Worm (Caenorhabditis elegans) whole organism, L2 larva: ENCODE measurements around the gene srh-222.

Experiments used
- C34F6.9 ChIP-seq: fragments of 150-350 bp; optimal IDR thresholded peaks from 2 replicates; lab custom pipeline; 2014; ENCODE audit warnings: missing biosample characterization, missing genetic modification characterization
- F13H6.1 ChIP-seq: sonication (generic microtip); optimal IDR thresholded peaks from 2 replicates; lab custom pipeline; 2016; ENCODE audit warnings: missing genetic modification characterization, missing compliant biosample characterization
- R02D3.7 ChIP-seq: fragments of 150-350 bp; optimal IDR thresholded peaks from 2 replicates; lab custom pipeline; 2014; ENCODE audit warnings: missing biosample characterization, missing genetic modification characterization
- Y55F3AM.14 ChIP-seq: fragments of 200-800 bp; sonication (Bioruptor generic); optimal IDR thresholded peaks from 2 replicates; lab custom pipeline; 2018; ENCODE audit warnings: mild to moderate bottlenecking, missing genetic modification characterization, missing compliant biosample characterization
- ZK546.5 ChIP-seq: sonication (generic microtip); optimal IDR thresholded peaks from 2 replicates; lab custom pipeline; 2017; ENCODE audit warnings: missing biosample characterization, missing genetic modification characterization
- alr-1 ChIP-seq: fragments of 150-350 bp; optimal IDR thresholded peaks from 2 replicates; lab custom pipeline; 2014; ENCODE audit warnings: missing biosample characterization, missing genetic modification characterization
- aly-2 ChIP-seq: fragments of 150-350 bp; optimal IDR thresholded peaks from 2 replicates; lab custom pipeline; 2014; ENCODE audit warnings: missing biosample characterization, missing genetic modification characterization
- ama-1 ChIP-seq: fragments of 150-350 bp; optimal IDR thresholded peaks from 2 replicates; lab custom pipeline; 2018; ENCODE audit warnings: inconsistent platforms
- blmp-1 ChIP-seq: sonication (generic microtip); optimal IDR thresholded peaks from 2 replicates; lab custom pipeline; 2017; ENCODE audit warnings: missing genetic modification characterization, mild to moderate bottlenecking, missing compliant biosample characterization, antibody characterized with exemption, moderate library complexity; ENCODE audit not compliant: insufficient read depth
- ceh-16 ChIP-seq: fragments of 150-350 bp; optimal IDR thresholded peaks from 2 replicates; lab custom pipeline; 2014; ENCODE audit warnings: missing biosample characterization, missing genetic modification characterization
- ceh-82 ChIP-seq: fragments of 150-350 bp; optimal IDR thresholded peaks from 2 replicates; lab custom pipeline; 2014; ENCODE audit warnings: missing biosample characterization, missing genetic modification characterization
- crh-2 ChIP-seq: sonication (generic microtip); optimal IDR thresholded peaks from 2 replicates; lab custom pipeline; 2017; ENCODE audit warnings: missing biosample characterization, missing genetic modification characterization
- dmd-4 ChIP-seq: sonication (generic microtip); optimal IDR thresholded peaks from 2 replicates; lab custom pipeline; 2017; ENCODE audit warnings: missing biosample characterization, missing genetic modification characterization
- egl-27 ChIP-seq: sonication (generic microtip); optimal IDR thresholded peaks from 3 replicates; lab custom pipeline; 2017; ENCODE audit warnings: missing biosample characterization, missing genetic modification reagents, missing genetic modification characterization
- elt-1 ChIP-seq: fragments of 150-350 bp; optimal IDR thresholded peaks from 2 replicates; lab custom pipeline; 2014; ENCODE audit warnings: missing biosample characterization, missing genetic modification characterization
- elt-3 ChIP-seq: sonication (generic microtip); optimal IDR thresholded peaks from 2 replicates; lab custom pipeline; 2017; ENCODE audit warnings: missing biosample characterization, missing genetic modification characterization
- fos-1 ChIP-seq: fragments of 150-350 bp; optimal IDR thresholded peaks from 2 replicates; lab custom pipeline; 2014; ENCODE audit warnings: missing biosample characterization, missing genetic modification characterization
- gmeb-1 ChIP-seq: fragments of 150-350 bp; optimal IDR thresholded peaks from 2 replicates; lab custom pipeline; 2014; ENCODE audit warnings: missing biosample characterization, missing genetic modification characterization
- lin-11 ChIP-seq: fragments of 150-350 bp; sonication (generic microtip); optimal IDR thresholded peaks from 2 replicates; lab custom pipeline; 2014; ENCODE audit warnings: missing biosample characterization, missing genetic modification characterization, inconsistent platforms, mixed read lengths
- lin-13 ChIP-seq: fragments of 150-350 bp; optimal IDR thresholded peaks from 2 replicates; lab custom pipeline; 2014; ENCODE audit warnings: missing biosample characterization, missing genetic modification reagents, missing genetic modification characterization
- lin-39 ChIP-seq: fragments of 150-350 bp; optimal IDR thresholded peaks from 2 replicates; lab custom pipeline; 2014; ENCODE audit warnings: missing biosample characterization, missing genetic modification reagents, missing genetic modification characterization
- lsy-2 ChIP-seq, 2 experiments: fragments of 150-350 bp in 1 of 2; sonication (generic microtip) in 1 of 2; optimal IDR thresholded peaks; 2 replicates each; lab custom pipeline; 2014 to 2017; ENCODE audit warnings: missing biosample characterization in 2 of 2, missing genetic modification characterization in 2 of 2
- mab-5 ChIP-seq: fragments of 150-350 bp; optimal IDR thresholded peaks from 2 replicates; lab custom pipeline; 2014; ENCODE audit warnings: missing biosample characterization, missing genetic modification characterization
- mbf-1 ChIP-seq: sonication (generic microtip); optimal IDR thresholded peaks from 2 replicates; lab custom pipeline; 2017; ENCODE audit warnings: missing biosample characterization, missing genetic modification characterization
- mdl-1 ChIP-seq, 2 experiments: fragments of 150-350 bp in 1 of 2; sonication (generic microtip) in 1 of 2; optimal IDR thresholded peaks; 2 replicates each; lab custom pipeline; 2017; ENCODE audit warnings: missing biosample characterization in 2 of 2, missing genetic modification characterization in 2 of 2
- nhr-10 ChIP-seq: sonication (generic microtip); optimal IDR thresholded peaks from 2 replicates; lab custom pipeline; 2017; ENCODE audit warnings: missing biosample characterization, missing genetic modification characterization
- nhr-11 ChIP-seq: fragments of 150-350 bp; optimal IDR thresholded peaks from 2 replicates; lab custom pipeline; 2014; ENCODE audit warnings: missing biosample characterization, missing genetic modification characterization
- nhr-12 ChIP-seq: fragments of 150-350 bp; optimal IDR thresholded peaks from 2 replicates; lab custom pipeline; 2014; ENCODE audit warnings: missing biosample characterization, missing genetic modification characterization
- nhr-129 ChIP-seq: fragments of 150-350 bp; optimal IDR thresholded peaks from 2 replicates; lab custom pipeline; 2014; ENCODE audit warnings: missing biosample characterization, missing genetic modification characterization
- nhr-21 ChIP-seq: fragments of 150-350 bp; optimal IDR thresholded peaks from 2 replicates; lab custom pipeline; 2014; ENCODE audit warnings: missing biosample characterization, missing genetic modification characterization
- nhr-23 ChIP-seq: fragments of 150-350 bp; optimal IDR thresholded peaks from 2 replicates; lab custom pipeline; 2014; ENCODE audit warnings: missing biosample characterization, missing genetic modification reagents, missing genetic modification characterization
- nhr-237 ChIP-seq: fragments of 150-350 bp; optimal IDR thresholded peaks from 2 replicates; lab custom pipeline; 2014; ENCODE audit warnings: missing biosample characterization, missing genetic modification characterization
- nhr-25 ChIP-seq: fragments of 150-350 bp; sonication (generic microtip); optimal IDR thresholded peaks from 3 replicates; lab custom pipeline; 2014; ENCODE audit warnings: missing biosample characterization, missing genetic modification characterization
- nhr-6 ChIP-seq: fragments of 150-350 bp; optimal IDR thresholded peaks from 2 replicates; lab custom pipeline; 2014; ENCODE audit warnings: missing biosample characterization, missing genetic modification characterization
- nhr-77 ChIP-seq: fragments of 150-350 bp; optimal IDR thresholded peaks from 2 replicates; lab custom pipeline; 2014; ENCODE audit warnings: missing biosample characterization, missing genetic modification characterization
- peb-1 ChIP-seq: fragments of 150-350 bp; optimal IDR thresholded peaks from 2 replicates; lab custom pipeline; 2014; ENCODE audit warnings: missing biosample characterization, missing genetic modification characterization
- sem-4 ChIP-seq: fragments of 150-350 bp; optimal IDR thresholded peaks from 2 replicates; lab custom pipeline; 2014; ENCODE audit warnings: missing biosample characterization, missing genetic modification reagents, missing genetic modification characterization
- skn-1 ChIP-seq: sonication (generic microtip); optimal IDR thresholded peaks from 2 replicates; lab custom pipeline; 2017; ENCODE audit warnings: missing biosample characterization, missing genetic modification characterization
- sma-3 ChIP-seq: sonication (generic microtip); optimal IDR thresholded peaks from 2 replicates; lab custom pipeline; 2016; ENCODE audit warnings: missing genetic modification reagents, missing genetic modification characterization, missing compliant biosample characterization
- sma-9 ChIP-seq, 2 experiments: fragments of 150-350 bp in 1 of 2; sonication (generic microtip) in 1 of 2; optimal IDR thresholded peaks; 2 replicates each; lab custom pipeline; 2014 to 2016; ENCODE audit warnings: missing genetic modification characterization in 2 of 2, mild to moderate bottlenecking in 1 of 2, missing biosample characterization in 1 of 2, missing compliant biosample characterization in 1 of 2, missing genetic modification reagents in 1 of 2, moderate library complexity in 1 of 2
- snpc-4 ChIP-seq: fragments of 150-350 bp; optimal IDR thresholded peaks from 2 replicates; lab custom pipeline; 2014; ENCODE audit warnings: missing biosample characterization, missing genetic modification characterization
- unc-39 ChIP-seq: fragments of 150-350 bp; optimal IDR thresholded peaks from 2 replicates; lab custom pipeline; 2014; ENCODE audit warnings: missing biosample characterization, missing genetic modification characterization
- unc-55 ChIP-seq: fragments of 150-350 bp; sonication (generic microtip); optimal IDR thresholded peaks from 3 replicates; lab custom pipeline; 2014; ENCODE audit warnings: missing biosample characterization, missing genetic modification reagents, missing genetic modification characterization
- unc-62 ChIP-seq: fragments of 150-350 bp; optimal IDR thresholded peaks from 2 replicates; lab custom pipeline; 2014; ENCODE audit warnings: missing biosample characterization, missing genetic modification reagents, missing genetic modification characterization
- zag-1 ChIP-seq: fragments of 150-350 bp; optimal IDR thresholded peaks from 2 replicates; lab custom pipeline; 2014; ENCODE audit warnings: missing biosample characterization, missing genetic modification characterization
- ztf-1 ChIP-seq: fragments of 200-800 bp; sonication (Bioruptor generic); conservative IDR thresholded peaks from 2 replicates; pipeline ENCODE4 v1.3.6; 2022; ENCODE audit warnings: missing genetic modification characterization, missing compliant biosample characterization
- ztf-11 ChIP-seq: sonication (generic microtip); optimal IDR thresholded peaks from 2 replicates; lab custom pipeline; 2017; ENCODE audit warnings: missing biosample characterization, missing genetic modification characterization
- ztf-4 ChIP-seq: fragments of 150-350 bp; optimal IDR thresholded peaks from 2 replicates; lab custom pipeline; 2014; ENCODE audit warnings: missing biosample characterization, missing genetic modification characterization

srh-222 gene

DNA sequence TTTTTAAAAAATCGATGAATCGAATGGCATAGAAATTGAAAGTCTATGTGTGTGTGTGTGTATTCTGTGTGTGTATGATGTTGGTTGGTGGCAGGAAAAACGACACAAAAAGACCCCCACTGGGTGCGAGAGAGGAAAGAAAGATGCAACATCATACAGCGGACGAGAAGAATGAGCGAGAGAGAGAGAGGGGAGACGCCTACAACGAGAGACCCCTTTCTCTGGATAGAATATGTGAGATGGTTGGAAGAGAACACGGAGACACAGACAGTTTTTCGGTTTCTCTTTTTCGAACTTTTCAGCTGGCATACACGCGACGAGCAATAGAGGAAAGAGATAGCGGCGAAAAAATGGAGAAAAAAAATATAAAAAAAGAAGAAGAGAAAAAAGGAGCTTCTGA lies 40.2 kb downstream of the srh-222 start:
- TF ChIP-seq Y55F3AM.14 (GFP tag; lab: Kevin White, UChicago) (peak; percentile 41), nhr-11 (tag; lab: Kevin White, UChicago) (no peak), unc-39 (tag; lab: Kevin White, UChicago) (no peak), ztf-4 (tag; lab: Kevin White, UChicago) (no peak), nhr-10 (tag; lab: Kevin White, UChicago) (no peak), elt-3 (tag; lab: Kevin White, UChicago) (no peak), unc-55 (GFP tag; lab: Kevin White, UChicago) (peak; percentile 85), skn-1 (no peak), nhr-6 (peak; percentile 52), F13H6.1 (tag; lab: Kevin White, UChicago) (peak; percentile 90), lin-11 (tag; lab: Kevin White, UChicago) (peak; percentile 40), fos-1 (peak; percentile 68), R02D3.7 (no peak), lsy-2 (tag; optimal IDR thresholded peaks at IDR 0.05; lab: Kevin White, UChicago) (peak in 1 of 2 experiments; percentile 80), nhr-25 (tag; lab: Kevin White, UChicago) (peak; percentile 25), dmd-4 (tag; lab: Kevin White, UChicago) (no peak), ceh-82 (tag; lab: Kevin White, UChicago) (no peak), lin-13 (peak; percentile 21), snpc-4 (tag; lab: Kevin White, UChicago) (peak; percentile 21), ceh-16 (tag; lab: Kevin White, UChicago) (no peak), nhr-21 (tag; lab: Kevin White, UChicago) (no peak), C34F6.9 (tag; lab: Kevin White, UChicago) (peak; percentile 80), nhr-12 (tag; lab: Kevin White, UChicago) (no peak), unc-62 (no peak), mbf-1 (tag; lab: Kevin White, UChicago) (no peak), nhr-129 (tag; lab: Kevin White, UChicago) (peak; percentile 92), peb-1 (tag; lab: Kevin White, UChicago) (no peak), aly-2 (tag; lab: Kevin White, UChicago) (no peak), mdl-1 (tag; optimal IDR thresholded peaks at IDR 0.05; lab: Kevin White, UChicago) (peak; percentile 49 to 86), blmp-1 (peak; percentile 81), elt-1 (no peak), ama-1 (lab: Kevin White, UChicago) (no peak), ZK546.5 (no peak), crh-2 (tag; lab: Kevin White, UChicago) (peak; percentile 61), gmeb-1 (tag; lab: Kevin White, UChicago) (peak; percentile 25), alr-1 (tag; lab: Kevin White, UChicago) (no peak), nhr-23 (no peak), ztf-11 (no peak), sem-4 (tag; lab: Kevin White, UChicago) (peak; percentile 63), nhr-237 (tag; lab: Kevin White, UChicago) (no peak), egl-27 (tag; lab: Kevin White, UChicago) (peak; percentile 62), nhr-77 (tag; lab: Kevin White, UChicago) (no peak), sma-9 (GFP tag; optimal IDR thresholded peaks at IDR 0.05; lab: Kevin White, UChicago) (peak; percentile 87), sma-9 (tag; optimal IDR thresholded peaks at IDR 0.05; lab: Kevin White, UChicago) (no peak), sma-3 (peak; percentile 25), ztf-1 (GFP tag; lab: Robert Waterston, UW) (no peak), lin-39 (tag; lab: Kevin White, UChicago) (no peak), mab-5 (tag; lab: Kevin White, UChicago) (peak; percentile 69), zag-1 (tag; lab: Kevin White, UChicago) (peak; percentile 73)
